Fruit fly (Drosophila melanogaster): Measurements from ENCODE around the gene CG5863.

dm6 chr3R:17422102-17422501 is 11.2 kb downstream of the CG5863 start, which contains the start of gene CG14332:
- TF ChIP-seq CG8478 (optimal IDR thresholded peaks at IDR 0.05) (no peak), CTCF (optimal IDR thresholded peaks at IDR 0.05) (no peak)

All from S2 (cell line).